Worm (Caenorhabditis elegans): ENCODE measurements around the gene try-1.

DNA sequence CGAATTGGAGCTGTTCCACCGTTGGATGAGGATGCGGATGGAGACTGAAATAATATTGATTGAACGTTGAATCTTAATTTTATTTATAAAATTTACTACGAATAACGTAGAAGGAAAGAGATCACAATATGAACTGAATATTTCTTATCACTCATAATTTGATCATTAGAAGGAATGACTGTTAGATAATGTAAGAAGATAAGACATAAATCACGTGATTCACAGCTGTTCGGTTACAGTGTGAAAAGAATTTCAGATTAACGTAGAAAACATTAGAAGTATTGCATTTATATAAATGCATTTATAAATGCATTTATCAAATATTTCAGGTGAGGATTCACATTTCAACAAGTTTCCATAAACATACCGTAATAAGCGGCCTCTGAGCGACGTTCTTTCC lies 6.5 kb downstream of the try-1 start:
- TF ChIP-seq ref-1 (GFP tag; conservative IDR thresholded peaks at IDR 0.05) (no peak), T22C8.4 (GFP tag; IDR thresholded peaks at IDR 0.05) (no peak), cog-1 (tag; optimal IDR thresholded peaks at IDR 0.05) (no peak), klf-2 (GFP tag; conservative IDR thresholded peaks at IDR 0.05) (no peak)

All from whole organism, midembryonic.